Fruit fly (Drosophila melanogaster) whole organism, embryonic: ENCODE results near the gene CG15625.

Experiments used
- ATbp ChIP-seq: fragments of 200-800 bp; sonication (Bioruptor generic); optimal IDR thresholded peaks from 2 replicates; lab custom pipeline; 2017; ENCODE audit warnings: missing biosample characterization, mild to moderate bottlenecking, missing genetic modification characterization, missing genetic modification reagents
- Antp ChIP-seq: fragments of 200-800 bp; sonication (Bioruptor generic); optimal IDR thresholded peaks from 3 replicates; lab custom pipeline; 2016; ENCODE audit warnings: missing biosample characterization, missing genetic modification characterization
- BEAF-32 ChIP-seq: fragments of 200-800 bp; sonication (Bioruptor generic); optimal IDR thresholded peaks from 3 replicates; lab custom pipeline; 2017; ENCODE audit warnings: missing biosample characterization, missing genetic modification characterization, mild to moderate bottlenecking, moderate library complexity, missing genetic modification reagents
- C15 ChIP-seq: fragments of 200-800 bp; sonication (Bioruptor generic); IDR thresholded peaks from 3 replicates; pipeline ENCODE4 v1.3.6; 2022; ENCODE audit warnings: missing biosample characterization, missing genetic modification characterization
- CG10209 ChIP-seq: fragments of 200-800 bp; sonication (Bioruptor generic); optimal IDR thresholded peaks from 3 replicates; lab custom pipeline; 2017; ENCODE audit warnings: missing biosample characterization, mild to moderate bottlenecking, missing genetic modification characterization, missing genetic modification reagents
- CG12071 ChIP-seq: fragments of 200-800 bp; sonication (Bioruptor generic); optimal IDR thresholded peaks from 3 replicates; lab custom pipeline; 2018; ENCODE audit warnings: missing biosample characterization, mild to moderate bottlenecking, missing genetic modification characterization
- CG13296 ChIP-seq: fragments of 200-800 bp; sonication (Bioruptor generic); optimal IDR thresholded peaks from 3 replicates; lab custom pipeline; 2018; ENCODE audit warnings: missing biosample characterization, mild to moderate bottlenecking, missing genetic modification characterization
- CG14014 ChIP-seq: fragments of 200-800 bp; sonication (Bioruptor generic); IDR thresholded peaks from 2 replicates; pipeline ENCODE4 v1.3.6; 2022; ENCODE audit warnings: missing biosample characterization, missing genetic modification characterization
- CG14441 ChIP-seq: fragments of 200-800 bp; sonication (Bioruptor generic); IDR thresholded peaks from 2 replicates; pipeline ENCODE4 v1.3.6; 2022; ENCODE audit warnings: missing biosample characterization, missing genetic modification characterization
- CG14667 ChIP-seq: fragments of 200-800 bp; sonication (Bioruptor generic); IDR thresholded peaks from 2 replicates; pipeline ENCODE4 v1.3.6; 2022; ENCODE audit warnings: missing biosample characterization, missing genetic modification characterization
- CG15696 ChIP-seq: fragments of 200-800 bp; sonication (Bioruptor generic); optimal IDR thresholded peaks from 2 replicates; lab custom pipeline; 2019; ENCODE audit warnings: missing biosample characterization, mild to moderate bottlenecking, missing genetic modification characterization, moderate library complexity
- CG17912 ChIP-seq: fragments of 200-800 bp; sonication (Bioruptor generic); optimal IDR thresholded peaks from 2 replicates; lab custom pipeline; 2018; ENCODE audit warnings: missing biosample characterization, mild to moderate bottlenecking, missing genetic modification characterization
- CG1792 ChIP-seq: fragments of 200-800 bp; sonication (Bioruptor generic); optimal IDR thresholded peaks from 2 replicates; lab custom pipeline; 2016; ENCODE audit warnings: missing biosample characterization, missing genetic modification characterization
- CG18262 ChIP-seq: fragments of 200-800 bp; optimal IDR thresholded peaks from 3 replicates; lab custom pipeline; 2019; ENCODE audit warnings: missing biosample characterization, mild to moderate bottlenecking, missing genetic modification characterization, moderate library complexity
- CG18619 ChIP-seq: fragments of 200-800 bp; sonication (Bioruptor generic); optimal IDR thresholded peaks from 3 replicates; lab custom pipeline; 2017; ENCODE audit warnings: missing biosample characterization, mild to moderate bottlenecking, missing genetic modification characterization
- CG2678 ChIP-seq: fragments of 200-800 bp; sonication (Bioruptor generic); optimal IDR thresholded peaks from 3 replicates; lab custom pipeline; 2019; ENCODE audit warnings: missing biosample characterization, mild to moderate bottlenecking, missing genetic modification characterization, moderate library complexity
- CG3847 ChIP-seq: fragments of 200-800 bp; sonication (Bioruptor generic); IDR thresholded peaks from 2 replicates; pipeline ENCODE4 v1.3.6; 2022; ENCODE audit warnings: missing biosample characterization, missing genetic modification characterization
- CG4328 ChIP-seq: fragments of 200-800 bp; sonication (Bioruptor generic); optimal IDR thresholded peaks from 3 replicates; lab custom pipeline; 2017; ENCODE audit warnings: missing biosample characterization, missing genetic modification reagents, missing genetic modification characterization
- CG4617 ChIP-seq: fragments of 200-800 bp; sonication (Bioruptor generic); optimal IDR thresholded peaks from 3 replicates; lab custom pipeline; 2016; ENCODE audit warnings: missing biosample characterization, missing genetic modification characterization, borderline replicate concordance
- CG6272 ChIP-seq: fragments of 200-800 bp; sonication (Bioruptor generic); IDR thresholded peaks from 2 replicates; pipeline ENCODE4 v1.3.6; 2022; ENCODE audit warnings: missing biosample characterization, missing genetic modification characterization
- CkIIα-i1 ChIP-seq: fragments of 200-800 bp; sonication (Bioruptor generic); IDR thresholded peaks from 2 replicates; pipeline ENCODE4 v1.3.6; 2022; ENCODE audit warnings: missing biosample characterization, missing genetic modification characterization
- D19B ChIP-seq: fragments of 200-800 bp; sonication (Bioruptor generic); optimal IDR thresholded peaks from 2 replicates; lab custom pipeline; 2017; ENCODE audit warnings: missing biosample characterization, mild to moderate bottlenecking, missing genetic modification characterization
- Dbx ChIP-seq: fragments of 200-800 bp; sonication (Bioruptor generic); IDR thresholded peaks from 3 replicates; pipeline ENCODE4 v1.3.6; 2022; ENCODE audit warnings: missing biosample characterization, missing genetic modification characterization
- Dip3 ChIP-seq: fragments of 200-800 bp; sonication (Bioruptor generic); optimal IDR thresholded peaks from 3 replicates; lab custom pipeline; 2016; ENCODE audit warnings: missing biosample characterization, missing genetic modification characterization
- Drgx ChIP-seq: fragments of 200-800 bp; sonication (Bioruptor generic); IDR thresholded peaks from 2 replicates; pipeline ENCODE4 v1.3.6; 2022; ENCODE audit warnings: missing biosample characterization, missing genetic modification characterization
- Eip74EF ChIP-seq, 2 experiments: fragments of 200-800 bp in 1 of 2; fragments of >200 bp in 1 of 2; sonication (Bioruptor generic) in 1 of 2; optimal IDR thresholded peaks; 2 replicates each; lab custom pipeline; 2017 to 2019; ENCODE audit warnings: missing biosample characterization in 2 of 2, missing genetic modification characterization in 2 of 2, mild to moderate bottlenecking in 1 of 2, moderate library complexity in 1 of 2
- Gug ChIP-seq: fragments of 200-800 bp; sonication (Bioruptor generic); IDR thresholded peaks from 4 replicates; pipeline ENCODE4 v1.3.6; 2022; ENCODE audit warnings: missing biosample characterization, missing genetic modification characterization
- HLH54F ChIP-seq: fragments of 200-800 bp; sonication (Bioruptor generic); optimal IDR thresholded peaks from 3 replicates; lab custom pipeline; 2016; ENCODE audit warnings: missing biosample characterization, missing genetic modification characterization
- Hand ChIP-seq: fragments of 200-800 bp; sonication (Bioruptor generic); optimal IDR thresholded peaks from 2 replicates; lab custom pipeline; 2017; ENCODE audit warnings: mild to moderate bottlenecking, missing biosample characterization, missing genetic modification reagents, missing genetic modification characterization
- Hmx ChIP-seq: fragments of 200-800 bp; sonication (Bioruptor generic); optimal IDR thresholded peaks from 2 replicates; lab custom pipeline; 2016; ENCODE audit warnings: missing biosample characterization, missing genetic modification characterization
- Meics ChIP-seq: fragments of 200-800 bp; sonication (Bioruptor generic); optimal IDR thresholded peaks from 2 replicates; lab custom pipeline; 2017; ENCODE audit warnings: missing biosample characterization, mild to moderate bottlenecking, missing genetic modification characterization
- Ssrp ChIP-seq: fragments of 200-800 bp; sonication (Bioruptor generic); optimal IDR thresholded peaks from 2 replicates; lab custom pipeline; 2018; ENCODE audit warnings: missing biosample characterization, mild to moderate bottlenecking, missing genetic modification characterization, moderate library complexity
- Xrp1 ChIP-seq: fragments of 200-800 bp; sonication (Bioruptor generic); IDR thresholded peaks from 2 replicates; pipeline ENCODE4 v1.3.6; 2022; ENCODE audit warnings: missing biosample characterization, missing genetic modification characterization
- ab ChIP-seq: fragments of 200-800 bp; sonication (Bioruptor generic); optimal IDR thresholded peaks from 2 replicates; lab custom pipeline; 2016; ENCODE audit warnings: missing biosample characterization, missing genetic modification characterization
- crc ChIP-seq: fragments of 200-800 bp; sonication (Bioruptor generic); optimal IDR thresholded peaks from 2 replicates; lab custom pipeline; 2016; ENCODE audit warnings: missing biosample characterization, missing genetic modification characterization
- croc ChIP-seq: fragments of 200-800 bp; sonication (Bioruptor generic); conservative IDR thresholded peaks from 3 replicates; pipeline ENCODE4 v1.3.6; 2022; ENCODE audit warnings: missing biosample characterization, missing genetic modification characterization
- fd64A ChIP-seq: fragments of 200-800 bp; sonication (Bioruptor generic); optimal IDR thresholded peaks from 3 replicates; lab custom pipeline; 2018; ENCODE audit warnings: missing biosample characterization, mild to moderate bottlenecking, missing genetic modification characterization
- fd96Cb ChIP-seq: fragments of 200-800 bp; sonication (Bioruptor generic); optimal IDR thresholded peaks from 2 replicates; lab custom pipeline; 2018; ENCODE audit warnings: missing biosample characterization, mild to moderate bottlenecking, missing genetic modification characterization, moderate library complexity
- gce ChIP-seq: fragments of 200-800 bp; sonication (Bioruptor generic); IDR thresholded peaks from 3 replicates; pipeline ENCODE4 v1.3.6; 2022; ENCODE audit warnings: missing biosample characterization, missing genetic modification characterization
- gem ChIP-seq: fragments of 200-800 bp; sonication (Bioruptor generic); optimal IDR thresholded peaks from 2 replicates; lab custom pipeline; 2019; ENCODE audit warnings: missing biosample characterization, mild to moderate bottlenecking, missing genetic modification characterization, moderate library complexity
- grau ChIP-seq: fragments of 200-800 bp; optimal IDR thresholded peaks from 3 replicates; lab custom pipeline; 2019; ENCODE audit warnings: missing biosample characterization, mild to moderate bottlenecking, missing genetic modification characterization, moderate library complexity
- insv ChIP-seq, 2 experiments: fragments of 200-800 bp; sonication (Bioruptor generic); optimal IDR thresholded peaks; 3 replicates each; lab custom pipeline; 2016 to 2018; ENCODE audit warnings: missing biosample characterization in 2 of 2, missing genetic modification characterization in 2 of 2
- inv ChIP-seq: fragments of 200-800 bp; sonication (Bioruptor generic); IDR thresholded peaks from 2 replicates; pipeline ENCODE4 v1.3.6; 2022; ENCODE audit warnings: missing biosample characterization, missing genetic modification characterization; ENCODE audit not compliant: partially characterized antibody
- mld ChIP-seq: fragments of 200-800 bp; sonication (Bioruptor generic); IDR thresholded peaks from 3 replicates; pipeline ENCODE4 v1.3.6; 2022; ENCODE audit warnings: missing biosample characterization, missing genetic modification characterization; ENCODE audit not compliant: partially characterized antibody
- phol ChIP-seq: fragments of 200-800 bp; sonication (Bioruptor generic); optimal IDR thresholded peaks from 3 replicates; lab custom pipeline; 2018; ENCODE audit warnings: missing biosample characterization, mild to moderate bottlenecking, missing genetic modification characterization, moderate library complexity
- sob ChIP-seq: fragments of 200-800 bp; sonication (Bioruptor generic); IDR thresholded peaks from 2 replicates; pipeline ENCODE4 v1.3.6; 2022; ENCODE audit warnings: missing biosample characterization, missing genetic modification characterization
- tgo ChIP-seq: fragments of 200-800 bp; sonication (Bioruptor generic); IDR thresholded peaks from 3 replicates; pipeline ENCODE4 v1.3.6; 2022; ENCODE audit warnings: missing biosample characterization, missing genetic modification characterization
- twi ChIP-seq: fragments of 200-800 bp; optimal IDR thresholded peaks from 2 replicates; lab custom pipeline; 2019; ENCODE audit warnings: missing biosample characterization, mild to moderate bottlenecking, missing genetic modification characterization, moderate library complexity
- vnd ChIP-seq: fragments of 200-800 bp; sonication (Bioruptor generic); IDR thresholded peaks from 3 replicates; pipeline ENCODE4 v1.3.6; 2022; ENCODE audit warnings: missing biosample characterization, missing genetic modification characterization; ENCODE audit not compliant: partially characterized antibody
- wek ChIP-seq: fragments of 200-800 bp; sonication (Bioruptor generic); optimal IDR thresholded peaks from 3 replicates; lab custom pipeline; 2018; ENCODE audit warnings: missing biosample characterization, mild to moderate bottlenecking, missing genetic modification characterization, moderate library complexity

The CG15625 gene

dm6 chr2L:4861503-4861902 lies 28.3 kb upstream of the CG15625 start (continued):
- TF ChIP-seq croc (GFP tag; lab: Robert Waterston, UW) (no peak), CG12071 (peak; percentile 45), gem (tag; lab: Kevin White, UChicago) (peak; percentile 47), CG1792 (no peak), fd64A (GFP tag; lab: Kevin White, UChicago) (no peak), vnd (GFP tag; lab: Robert Waterston, UW) (no peak), grau (tag; lab: Kevin White, UChicago) (peak; percentile 60), CG6272 (GFP tag; lab: Robert Waterston, UW) (peak; percentile 50; the same call in 1 of the 2 replicates), CG10209 (no peak), CG15696 (tag; lab: Kevin White, UChicago) (no peak), ab (GFP tag; lab: Kevin White, UChicago) (no peak), CG4617 (GFP tag; lab: Kevin White, UChicago) (no peak), CG13296 (GFP tag; lab: Kevin White, UChicago) (peak; percentile 39), C15 (GFP tag; lab: Robert Waterston, UW) (no peak), D19B (GFP tag; lab: Kevin White, UChicago) (no peak), wek (GFP tag; lab: Kevin White, UChicago) (no peak), CG3847 (GFP tag; lab: Robert Waterston, UW) (no peak), twi (no peak), Dbx (GFP tag; lab: Robert Waterston, UW) (0 out of 3 replicates have a peak, but pooled peaks have one; percentile 27), CG17912 (GFP tag; lab: Kevin White, UChicago) (no peak), fd96Cb (tag; lab: Kevin White, UChicago) (peak; percentile 38), mld (GFP tag; lab: Robert Waterston, UW) (no peak), CG14441 (GFP tag; lab: Robert Waterston, UW) (peak; percentile 79), CG14014 (GFP tag; lab: Robert Waterston, UW) (peak; percentile 59; the same call in 1 of the 2 replicates), Hand (GFP tag; lab: Kevin White, UChicago) (no peak), CG4328 (GFP tag; lab: Kevin White, UChicago) (no peak), Eip74EF (GFP tag; optimal IDR thresholded peaks at IDR 0.05; lab: Kevin White, UChicago) (no peak), insv (GFP tag; optimal IDR thresholded peaks at IDR 0.05; lab: Kevin White, UChicago) (no peak), phol (tag; lab: Kevin White, UChicago) (peak; percentile 42), BEAF-32 (no peak), CG18619 (GFP tag; lab: Kevin White, UChicago) (no peak), Meics (GFP tag; lab: Kevin White, UChicago) (peak; percentile 49), Xrp1 (GFP tag; lab: Robert Waterston, UW) (peak; percentile 66), Dip3 (GFP tag; lab: Kevin White, UChicago) (peak; percentile 23), Antp (no peak), gce (GFP tag; lab: Robert Waterston, UW) (no peak), ATbp (GFP tag; lab: Kevin White, UChicago) (no peak), CG2678 (tag; lab: Kevin White, UChicago) (peak; percentile 70), crc (GFP tag; lab: Kevin White, UChicago) (no peak), Gug (GFP tag; lab: Robert Waterston, UW) (peak; percentile 66; the same call in 3 of the 4 replicates), CkIIα-i1 (GFP tag; lab: Robert Waterston, UW) (no peak), sob (GFP tag; lab: Robert Waterston, UW) (0 out of 2 replicates have a peak, but pooled peaks have one; percentile 37), Hmx (GFP tag; lab: Kevin White, UChicago) (no peak), Drgx (GFP tag; lab: Robert Waterston, UW) (peak; percentile 38; the same call in 1 of the 2 replicates), Ssrp (no peak), HLH54F (GFP tag; lab: Kevin White, UChicago) (no peak), CG14667 (peak; percentile 54), inv (GFP tag; lab: Robert Waterston, UW) (no peak), CG18262 (tag; lab: Kevin White, UChicago) (peak; percentile 27), tgo (GFP tag; lab: Robert Waterston, UW) (peak; percentile 23; the same call in 1 of the 3 replicates)
